Worm (Caenorhabditis elegans) whole organism, L1 larva: ENCODE data around the gene Y56A3A.28.
A peak's percentile ranks its signal among the peaks of the same experiment; 100 is the strongest.

Experiments
- C04F5.9 ChIP-seq: sonication (generic microtip); optimal IDR thresholded peaks from 2 replicates; lab custom pipeline; 2016; ENCODE audit warnings: missing genetic modification characterization, missing compliant biosample characterization
- C16A3.4 ChIP-seq: fragments of 150-350 bp; optimal IDR thresholded peaks from 2 replicates; lab custom pipeline; 2014; ENCODE audit warnings: missing biosample characterization, missing genetic modification characterization
- F16B12.6 ChIP-seq: fragments of 150-350 bp; optimal IDR thresholded peaks from 2 replicates; lab custom pipeline; 2014; ENCODE audit warnings: missing biosample characterization, missing genetic modification characterization
- aha-1 ChIP-seq: fragments of 150-350 bp; optimal IDR thresholded peaks from 2 replicates; lab custom pipeline; 2014; ENCODE audit warnings: missing biosample characterization, missing genetic modification characterization
- alr-1 ChIP-seq: fragments of 200-800 bp; sonication (Bioruptor generic); optimal IDR thresholded peaks from 2 replicates; lab custom pipeline; 2018; ENCODE audit warnings: borderline replicate concordance, mild to moderate bottlenecking, missing genetic modification characterization, missing compliant biosample characterization
- aly-2 ChIP-seq: fragments of 150-350 bp; optimal IDR thresholded peaks from 2 replicates; lab custom pipeline; 2014; ENCODE audit warnings: missing biosample characterization, missing genetic modification characterization
- ama-1 ChIP-seq: fragments of 150-350 bp; optimal IDR thresholded peaks from 2 replicates; lab custom pipeline; 2014
- blmp-1 ChIP-seq: fragments of 150-350 bp; optimal IDR thresholded peaks from 2 replicates; lab custom pipeline; 2014; ENCODE audit warnings: missing biosample characterization, missing genetic modification characterization
- ceh-63 ChIP-seq: fragments of 200-800 bp; sonication (Bioruptor generic); optimal IDR thresholded peaks from 2 replicates; lab custom pipeline; 2018; ENCODE audit warnings: mild to moderate bottlenecking, missing genetic modification characterization, missing compliant biosample characterization
- ceh-82 ChIP-seq, 3 experiments: fragments of 150-350 bp in 1 of 3; sonication (generic microtip) in 2 of 3; optimal IDR thresholded peaks; 2 replicates each; lab custom pipeline; 2014 to 2017; ENCODE audit warnings: missing biosample characterization in 3 of 3, missing genetic modification characterization in 3 of 3
- ceh-88 ChIP-seq: fragments of 200-800 bp; sonication (Bioruptor generic); IDR thresholded peaks from 2 replicates; pipeline ENCODE4 v1.3.6; 2022; ENCODE audit warnings: missing genetic modification characterization, missing compliant biosample characterization
- ces-1 ChIP-seq: fragments of 150-350 bp; optimal IDR thresholded peaks from 2 replicates; lab custom pipeline; 2014; ENCODE audit warnings: missing biosample characterization, missing genetic modification reagents, missing genetic modification characterization
- dpl-1 ChIP-seq, 3 experiments: fragments of 150-350 bp in 2 of 3; sonication (generic microtip) in 1 of 3; optimal IDR thresholded peaks; 2 replicates each; lab custom pipeline; 2014 to 2017; ENCODE audit warnings: missing biosample characterization in 3 of 3, missing genetic modification characterization in 3 of 3, missing genetic modification reagents in 3 of 3
- dsc-1 ChIP-seq: sonication (generic microtip); optimal IDR thresholded peaks from 2 replicates; lab custom pipeline; 2016; ENCODE audit warnings: mild to moderate bottlenecking, missing genetic modification characterization, missing compliant biosample characterization
- efl-1 ChIP-seq, 4 experiments: fragments of 150-350 bp; optimal IDR thresholded peaks in 3 of 4; peaks in 1 of 4; 1 replicate in 1 of 4; 2 replicates in 3 of 4; lab custom pipeline; 2014; ENCODE audit warnings: missing biosample characterization in 2 of 4, missing genetic modification characterization in 2 of 4, missing genetic modification reagents in 2 of 4
- egl-13 ChIP-seq: sonication (generic microtip); optimal IDR thresholded peaks from 2 replicates; lab custom pipeline; 2016; ENCODE audit warnings: missing genotype, missing genetic modification reagents, missing genetic modification characterization, missing compliant biosample characterization
- egl-27 ChIP-seq, 2 experiments: fragments of 150-350 bp in 1 of 2; sonication (generic microtip); optimal IDR thresholded peaks; 3 replicates each; lab custom pipeline; 2017 to 2018; ENCODE audit warnings: missing biosample characterization in 2 of 2, missing genetic modification characterization in 2 of 2, missing genetic modification reagents in 2 of 2
- elt-2 ChIP-seq: sonication (generic microtip); optimal IDR thresholded peaks from 2 replicates; lab custom pipeline; 2016; ENCODE audit warnings: missing genetic modification characterization, mild to moderate bottlenecking, inconsistent platforms, missing compliant biosample characterization, missing genetic modification reagents
- elt-3 ChIP-seq, 6 experiments: fragments of 150-350 bp in 1 of 6; sonication (generic microtip); optimal IDR thresholded peaks; 2 replicates each; lab custom pipeline; 2017 to 2018; ENCODE audit warnings: missing biosample characterization in 6 of 6, missing genetic modification characterization in 6 of 6, inconsistent platforms in 1 of 6
- fkh-4 ChIP-seq: sonication (generic microtip); optimal IDR thresholded peaks from 2 replicates; lab custom pipeline; 2016; ENCODE audit warnings: missing compliant biosample characterization, missing genetic modification characterization, borderline replicate concordance
- fos-1 ChIP-seq: fragments of 150-350 bp; optimal IDR thresholded peaks from 2 replicates; lab custom pipeline; 2014; ENCODE audit warnings: missing biosample characterization, missing genetic modification characterization
- grh-1 ChIP-seq: fragments of 200-800 bp; sonication (Bioruptor generic); IDR thresholded peaks from 2 replicates; pipeline ENCODE4 v1.3.6; 2022; ENCODE audit warnings: missing genetic modification reagents, missing genetic modification characterization, missing compliant biosample characterization
- irx-1 ChIP-seq: sonication (generic microtip); optimal IDR thresholded peaks from 2 replicates; lab custom pipeline; 2016; ENCODE audit warnings: missing genetic modification characterization, missing compliant biosample characterization
- jun-1 ChIP-seq: fragments of 150-350 bp; optimal IDR thresholded peaks from 2 replicates; lab custom pipeline; 2014; ENCODE audit warnings: missing biosample characterization, missing genetic modification reagents, missing genetic modification characterization
- lin-13 ChIP-seq: fragments of 150-350 bp; optimal IDR thresholded peaks from 2 replicates; lab custom pipeline; 2014; ENCODE audit warnings: missing biosample characterization, missing genetic modification reagents, missing genetic modification characterization
- lin-15B ChIP-seq: fragments of 150-350 bp; sonication (generic microtip); optimal IDR thresholded peaks from 3 replicates; lab custom pipeline; 2014; ENCODE audit warnings: missing biosample characterization, missing genetic modification characterization
- lin-35 ChIP-seq, 2 experiments: fragments of 150-350 bp; optimal IDR thresholded peaks; 2 replicates each; lab custom pipeline; 2014; ENCODE audit warnings: missing biosample characterization in 2 of 2, missing genetic modification characterization in 2 of 2, missing genetic modification reagents in 2 of 2
- lsy-2 ChIP-seq, 2 experiments: fragments of 150-350 bp; optimal IDR thresholded peaks; 2 replicates each; lab custom pipeline; 2014; ENCODE audit warnings: missing biosample characterization in 2 of 2, missing genetic modification characterization in 2 of 2
- mdl-1 ChIP-seq, 2 experiments: fragments of 150-350 bp; optimal IDR thresholded peaks; 2 replicates each; lab custom pipeline; 2014 to 2017; ENCODE audit warnings: missing biosample characterization in 2 of 2, missing genetic modification characterization in 2 of 2, inconsistent platforms in 1 of 2
- mep-1 ChIP-seq: fragments of 150-350 bp; optimal IDR thresholded peaks from 2 replicates; lab custom pipeline; 2014; ENCODE audit warnings: missing biosample characterization, missing genetic modification characterization
- nhr-11 ChIP-seq: fragments of 150-350 bp; optimal IDR thresholded peaks from 2 replicates; lab custom pipeline; 2014; ENCODE audit warnings: missing biosample characterization, missing genetic modification characterization
- nhr-20 ChIP-seq: sonication (generic microtip); optimal IDR thresholded peaks from 2 replicates; lab custom pipeline; 2016; ENCODE audit warnings: mild to moderate bottlenecking, missing genetic modification characterization, missing compliant biosample characterization
- nhr-47 ChIP-seq: sonication (generic microtip); optimal IDR thresholded peaks from 2 replicates; lab custom pipeline; 2016; ENCODE audit warnings: mild to moderate bottlenecking, missing genetic modification characterization, moderate library complexity, missing compliant biosample characterization
- nhr-84 ChIP-seq: sonication (generic microtip); optimal IDR thresholded peaks from 2 replicates; lab custom pipeline; 2017; ENCODE audit warnings: missing biosample characterization, missing genetic modification characterization
- nhr-85 ChIP-seq: sonication (generic microtip); peaks from one replicate; lab custom pipeline; 2016; ENCODE audit warnings: missing genetic modification characterization, inconsistent platforms, missing compliant biosample characterization
- nhr-90 ChIP-seq: sonication (generic microtip); optimal IDR thresholded peaks from 2 replicates; lab custom pipeline; 2016; ENCODE audit warnings: mild to moderate bottlenecking, missing genetic modification characterization, missing compliant biosample characterization; ENCODE audit not compliant: poor library complexity
- rnt-1 ChIP-seq: sonication (generic microtip); optimal IDR thresholded peaks from 2 replicates; lab custom pipeline; 2016; ENCODE audit warnings: mild to moderate bottlenecking, missing genetic modification characterization, moderate library complexity, missing compliant biosample characterization
- sox-4 ChIP-seq: sonication (generic microtip); optimal IDR thresholded peaks from 2 replicates; lab custom pipeline; 2016; ENCODE audit warnings: missing genetic modification characterization, missing compliant biosample characterization
- swsn-7 ChIP-seq: sonication (generic microtip); optimal IDR thresholded peaks from 2 replicates; lab custom pipeline; 2016; ENCODE audit warnings: missing genetic modification characterization, missing compliant biosample characterization
- tbx-2 ChIP-seq: sonication (generic microtip); optimal IDR thresholded peaks from 2 replicates; lab custom pipeline; 2016; ENCODE audit warnings: missing genetic modification characterization, missing compliant biosample characterization
- unc-62 ChIP-seq: fragments of 150-350 bp; optimal IDR thresholded peaks from 2 replicates; lab custom pipeline; 2014; ENCODE audit warnings: missing biosample characterization, missing genetic modification reagents, missing genetic modification characterization
- unc-86 ChIP-seq: sonication (generic microtip); optimal IDR thresholded peaks from 2 replicates; lab custom pipeline; 2016; ENCODE audit warnings: missing genetic modification characterization, missing compliant biosample characterization
- xbp-1 ChIP-seq: sonication (generic microtip); optimal IDR thresholded peaks from 2 replicates; lab custom pipeline; 2016; ENCODE audit warnings: missing genetic modification characterization, missing compliant biosample characterization

The Y56A3A.28 gene

ce11 chrIII:11918247-11918769 lies 52.9 kb downstream of the Y56A3A.28 start, which contains the start of gene znf-593:
TSS of gene znf-593 (minus strand) at chrIII:11918719.
- TF ChIP-seq aly-2 (no peak), dpl-1 (GFP tag; optimal IDR thresholded peaks at IDR 0.05; lab: Kevin White, UChicago) (peak in 1 of 3 experiments; percentile 0), rnt-1 (peak; percentile 9), ceh-88 (GFP tag; lab: Robert Waterston, UW) (no peak), irx-1 (peak; percentile 2), nhr-90 (tag; lab: Kevin White, UChicago) (peak; percentile 23), efl-1 (optimal IDR thresholded peaks at IDR 0.05; lab: Kevin White, UChicago) (no peak), efl-1 (GFP tag; optimal IDR thresholded peaks at IDR 0.05 in 1 of 2; lab: Kevin White, UChicago) (peak in 1 of 2 experiments; percentile 90), grh-1 (GFP tag; lab: Robert Waterston, UW) (no peak), nhr-85 (tag; lab: Kevin White, UChicago) (peak; percentile 50), ces-1 (GFP tag; lab: Kevin White, UChicago) (no peak)

- TF ChIP-seq nhr-84 (no peak), alr-1 (tag; lab: Kevin White, UChicago) (no peak), C16A3.4 (tag; lab: Kevin White, UChicago) (no peak), sox-4 (tag; lab: Kevin White, UChicago) (no peak), mep-1 (no peak), blmp-1 (no peak), nhr-11 (tag; lab: Kevin White, UChicago) (no peak), fkh-4 (tag; lab: Kevin White, UChicago) (no peak), ama-1 (lab: Kevin White, UChicago) (no peak)
Measured at ce11 chrIII:11917525-11917924, 53.6 kb downstream of the Y56A3A.28 start.

- TF ChIP-seq nhr-85 (tag; lab: Kevin White, UChicago) (no peak), aha-1 (tag; lab: Kevin White, UChicago) (no peak), egl-27 (tag; optimal IDR thresholded peaks at IDR 0.05; lab: Kevin White, UChicago) (no peak), lin-13 (no peak)
Measured at ce11 chrIII:11917090-11917489, 54.1 kb downstream of the Y56A3A.28 start.

ce11 chrIII:11916260-11916659 lies 54.9 kb downstream of the Y56A3A.28 start:
- no peak for TF ChIP-seq nhr-84
- no peak for TF ChIP-seq elt-3 (tag; optimal IDR thresholded peaks at IDR 0.05; lab: Kevin White, UChicago)
- TF ChIP-seq nhr-20 (tag; lab: Kevin White, UChicago), result no peak
- no peak for TF ChIP-seq ceh-82 (tag; optimal IDR thresholded peaks at IDR 0.05; lab: Kevin White, UChicago)
- no peak for TF ChIP-seq unc-62 (GFP tag; lab: Kevin White, UChicago)
- no peak for TF ChIP-seq nhr-90 (tag; lab: Kevin White, UChicago)
- TF ChIP-seq egl-13 (tag; lab: Kevin White, UChicago), result no peak
- TF ChIP-seq F16B12.6 (tag; lab: Kevin White, UChicago), result no peak
- TF ChIP-seq swsn-7, result no peak

DNA sequence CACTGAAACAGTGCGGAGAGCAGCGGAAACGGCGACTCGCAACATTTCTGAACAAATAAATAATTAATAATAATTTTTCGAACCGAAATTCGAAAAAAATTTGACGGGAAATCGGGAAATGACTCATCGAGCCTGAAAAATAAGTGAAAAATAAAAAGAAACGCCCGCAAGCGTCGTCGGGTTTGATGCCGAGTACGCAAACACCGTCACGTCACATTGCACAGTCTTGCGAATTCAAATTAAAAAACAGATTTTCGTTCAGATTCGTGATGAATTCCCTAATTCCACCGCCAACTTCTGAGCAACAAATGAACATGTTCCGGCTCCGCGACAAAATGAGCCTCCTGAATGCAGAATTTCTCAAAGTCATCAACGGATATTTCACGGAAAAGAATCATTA lies 55.5 kb downstream of the Y56A3A.28 start, which contains the start of the genes ndab-1 and npp-16:
Gene ndab-1, minus strand, starts transcription at position 47 of the 400 bp plus-strand sequence.
Gene npp-16, plus strand, starts transcription at position 263 of the 400 bp plus-strand sequence.
- TF ChIP-seq ceh-82 (tag; optimal IDR thresholded peaks at IDR 0.05; lab: Kevin White, UChicago) (peak in 2 of 3 experiments; percentile 17 to 38), ces-1 (GFP tag; lab: Kevin White, UChicago) (no peak), dsc-1 (peak; percentile 47), unc-62 (GFP tag; lab: Kevin White, UChicago) (no peak), lin-15B (no peak), fos-1 (tag; lab: Kevin White, UChicago) (no peak), xbp-1 (tag; lab: Kevin White, UChicago) (peak; percentile 28), tbx-2 (tag; lab: Kevin White, UChicago) (peak; percentile 33), nhr-47 (tag; lab: Kevin White, UChicago) (peak; percentile 51), lsy-2 (tag; optimal IDR thresholded peaks at IDR 0.05; lab: Kevin White, UChicago) (peak; percentile 52), efl-1 (optimal IDR thresholded peaks at IDR 0.05; lab: Kevin White, UChicago) (peak; percentile 40 to 66), efl-1 (GFP tag; optimal IDR thresholded peaks at IDR 0.05 in 1 of 2; lab: Kevin White, UChicago) (peak; percentile 62 to 96), swsn-7 (peak; percentile 37), nhr-90 (tag; lab: Kevin White, UChicago) (peak; percentile 22), jun-1 (tag; lab: Kevin White, UChicago) (no peak), mdl-1 (tag; optimal IDR thresholded peaks at IDR 0.05; lab: Kevin White, UChicago) (peak in 1 of 2 experiments; percentile 1), lin-35 (GFP tag; optimal IDR thresholded peaks at IDR 0.05; lab: Kevin White, UChicago) (peak; percentile 38 to 51), ceh-63 (GFP tag; lab: Kevin White, UChicago) (no peak), elt-2 (tag; lab: Kevin White, UChicago) (no peak), rnt-1 (peak; percentile 54), nhr-20 (tag; lab: Kevin White, UChicago) (peak; percentile 35), C04F5.9 (tag; lab: Kevin White, UChicago) (peak; percentile 3), blmp-1 (no peak), unc-86 (peak; percentile 17)
